Worm (Caenorhabditis elegans): ENCODE data around the gene amt-3.

ce11 chrII:8359350-8359749 lies 9.6 kb downstream of the amt-3 start, which contains the start of gene col-77:
- TF ChIP-seq blmp-1 (tag; optimal IDR thresholded peaks at IDR 0.05; ENCODE audit: insufficient read depth) (no peak), ceh-16 (tag; optimal IDR thresholded peaks at IDR 0.05) (no peak), aly-2 (tag; optimal IDR thresholded peaks at IDR 0.05) (no peak), F13H6.1 (tag; optimal IDR thresholded peaks at IDR 0.05) (no peak), lin-11 (tag; optimal IDR thresholded peaks at IDR 0.05) (no peak)

Data from whole organism, L2 larva.